Worm (Caenorhabditis elegans) whole organism, L4 larva: Measurements from ENCODE around the gene ZK822.10.

ENCODE experiments used
- daf-8 ChIP-seq: fragments of 200-800 bp; sonication (Bioruptor generic); IDR thresholded peaks from 2 replicates; pipeline ENCODE4 v1.3.6; 2022; ENCODE audit warnings: missing genetic modification characterization, missing compliant biosample characterization
- egl-43 ChIP-seq: fragments of 200-800 bp; sonication (Bioruptor generic); IDR thresholded peaks from 2 replicates; pipeline ENCODE4 v1.3.6; 2022; ENCODE audit warnings: missing genetic modification reagents, missing genetic modification characterization, missing compliant biosample characterization
- hif-1 ChIP-seq, 2 experiments: sonication (generic microtip); optimal IDR thresholded peaks; 2 replicates each; lab custom pipeline; 2016 to 2017; ENCODE audit warnings: missing compliant biosample characterization in 2 of 2, missing genetic modification characterization in 2 of 2, missing genetic modification reagents in 2 of 2, missing genotype in 2 of 2, mild to moderate bottlenecking in 1 of 2

- TF ChIP-seq egl-43 (GFP tag; lab: Robert Waterston, UW) (no peak), daf-8 (GFP tag; lab: Robert Waterston, UW) (no peak), hif-1 (tag; optimal IDR thresholded peaks at IDR 0.05; lab: Kevin White, UChicago) (no peak)
Observed at ce11 chrIV:11885313-11885712, 31.6 kb upstream of the ZK822.10 start, which contains the start of gene let-653.
